Fruit fly (Drosophila melanogaster): ENCODE measurements around the gene kra.

Gene kra

DNA sequence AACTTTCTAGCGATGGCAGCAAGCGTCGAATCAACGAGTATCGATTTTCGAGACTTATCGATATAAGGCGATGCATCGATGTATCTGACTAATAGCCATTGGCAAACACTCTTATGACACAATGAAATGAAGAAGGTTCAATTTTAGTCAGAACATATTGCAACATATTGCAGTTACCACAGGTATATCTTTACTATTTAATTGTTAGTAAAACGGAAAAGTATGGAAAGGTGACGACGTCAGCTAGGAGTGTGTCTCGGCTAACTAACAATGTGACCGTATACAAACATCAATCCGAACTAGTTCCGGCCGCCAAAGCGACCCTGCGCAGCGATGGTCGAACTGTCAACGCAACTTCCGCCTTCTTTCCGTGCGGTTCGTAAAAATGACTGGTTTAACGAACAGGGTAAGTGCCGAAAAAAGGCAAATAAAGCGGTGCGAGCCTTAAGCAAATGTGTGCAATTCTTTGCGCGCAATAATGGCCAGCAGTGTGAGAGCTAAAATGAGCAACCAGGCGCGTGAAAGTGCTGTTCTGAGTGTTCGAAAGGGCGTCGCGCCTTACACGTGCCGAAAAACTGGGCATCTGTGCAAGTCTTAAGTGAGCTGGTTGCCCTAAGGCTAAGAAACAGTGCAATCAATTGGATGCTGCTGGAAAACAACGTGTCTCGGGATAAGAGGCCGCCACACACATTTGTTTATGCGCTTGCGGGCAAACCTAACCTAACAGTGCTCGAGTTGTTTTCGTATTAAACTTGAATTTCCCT, 23.4 kb upstream of the kra start, which contains the start of the genes Dph4, Spec2 and RpL13A:
Gene Dph4, minus strand, starts transcription at position 11 of the 764 bp plus-strand sequence.
Gene Spec2, minus strand, starts transcription at position 11 of the 764 bp plus-strand sequence.
Gene RpL13A, plus strand, starts transcription at position 360 of the 764 bp plus-strand sequence.
- TF ChIP-seq CG7101 (tag; optimal IDR thresholded peaks at IDR 0.05): peak; percentile 96
- peak; percentile 92 for TF ChIP-seq bab1 (GFP tag; optimal IDR thresholded peaks at IDR 0.05)
- peak; percentile 85 for TF ChIP-seq Clk (GFP tag; optimal IDR thresholded peaks at IDR 0.05)
- peak; percentile 95 for TF ChIP-seq Mnt (GFP tag; optimal IDR thresholded peaks at IDR 0.05)
- TF ChIP-seq Hr96 (GFP tag; optimal IDR thresholded peaks at IDR 0.05): no peak
- peak; percentile 98 for TF ChIP-seq CG11617 (GFP tag; optimal IDR thresholded peaks at IDR 0.05)
- no peak for TF ChIP-seq kay (GFP tag; ENCODE audit: borderline replicate concordance)
- peak; percentile 97 for TF ChIP-seq CG1620 (GFP tag; optimal IDR thresholded peaks at IDR 0.05)
- TF ChIP-seq pad (GFP tag; optimal IDR thresholded peaks at IDR 0.05): peak; percentile 85
- TF ChIP-seq tj (GFP tag; optimal IDR thresholded peaks at IDR 0.05): peak; percentile 88
- peak; percentile 73 for TF ChIP-seq CG14711 (tag; optimal IDR thresholded peaks at IDR 0.05)
- peak; percentile 94 for TF ChIP-seq ovo (GFP tag; optimal IDR thresholded peaks at IDR 0.05)
- TF ChIP-seq CG12768 (GFP tag; optimal IDR thresholded peaks at IDR 0.05): peak; percentile 95
- TF ChIP-seq Crg-1 (GFP tag; optimal IDR thresholded peaks at IDR 0.05): peak; percentile 98
- TF ChIP-seq CG5204 (GFP tag; optimal IDR thresholded peaks at IDR 0.05): no peak
- TF ChIP-seq CG7045 (GFP tag; optimal IDR thresholded peaks at IDR 0.05): peak; percentile 94
- no peak for TF ChIP-seq toe (GFP tag; optimal IDR thresholded peaks at IDR 0.05)
- TF ChIP-seq cnc (optimal IDR thresholded peaks at IDR 0.05): no peak
- TF ChIP-seq CG33017 (tag; optimal IDR thresholded peaks at IDR 0.05): peak; percentile 90
- TF ChIP-seq cic (GFP tag; optimal IDR thresholded peaks at IDR 0.05): peak; percentile 72

DNA sequence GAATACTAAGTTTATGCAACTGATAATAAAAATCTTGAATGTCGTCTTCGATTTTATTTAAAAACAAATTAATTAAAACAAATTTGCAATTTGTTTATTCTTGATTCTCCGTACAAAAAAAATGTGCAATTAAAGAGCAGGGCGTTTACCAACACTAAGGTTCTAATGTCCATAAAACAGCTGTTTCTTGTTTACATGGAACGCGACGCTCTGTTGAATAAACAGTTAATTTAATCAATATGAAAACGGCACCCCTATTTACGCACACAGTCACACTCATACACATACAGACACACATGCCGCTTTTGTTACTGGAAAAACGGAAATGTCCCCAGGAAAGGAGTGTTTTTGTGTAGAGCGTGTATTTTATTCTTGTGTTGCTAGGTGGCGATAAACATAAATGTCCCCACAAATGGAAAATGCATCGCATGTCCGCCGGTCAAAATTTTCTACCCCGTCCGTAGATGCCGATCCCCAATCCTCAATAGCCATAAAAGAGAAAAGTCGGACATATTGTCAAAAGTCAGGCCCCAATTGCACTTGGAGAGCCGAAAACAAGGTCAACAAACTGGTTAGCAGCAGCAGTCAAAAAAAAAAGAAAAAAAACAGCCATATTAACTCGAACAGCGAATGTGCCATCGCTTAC, 22.2 kb upstream of the kra start:
- TF ChIP-seq CG1620 (GFP tag; optimal IDR thresholded peaks at IDR 0.05): peak; percentile 95
- peak; percentile 91 for TF ChIP-seq CG7101 (tag; optimal IDR thresholded peaks at IDR 0.05)
- peak; percentile 87 for TF ChIP-seq Hr96 (GFP tag; optimal IDR thresholded peaks at IDR 0.05)
- TF ChIP-seq CG33017 (tag; optimal IDR thresholded peaks at IDR 0.05): peak; percentile 81
- TF ChIP-seq CG5204 (GFP tag; optimal IDR thresholded peaks at IDR 0.05): peak; percentile 83
- TF ChIP-seq toe (GFP tag; optimal IDR thresholded peaks at IDR 0.05): peak; percentile 93
- TF ChIP-seq ovo (GFP tag; optimal IDR thresholded peaks at IDR 0.05): peak; percentile 99
- TF ChIP-seq kay (GFP tag; ENCODE audit: borderline replicate concordance): no peak
- TF ChIP-seq CG12768 (GFP tag; optimal IDR thresholded peaks at IDR 0.05): peak; percentile 96
- no peak for TF ChIP-seq cnc (optimal IDR thresholded peaks at IDR 0.05)
- TF ChIP-seq bab1 (GFP tag; optimal IDR thresholded peaks at IDR 0.05): peak; percentile 68
- TF ChIP-seq Mnt (GFP tag; optimal IDR thresholded peaks at IDR 0.05): peak; percentile 93
- peak; percentile 96 for TF ChIP-seq pad (GFP tag; optimal IDR thresholded peaks at IDR 0.05)
- TF ChIP-seq Clk (GFP tag; optimal IDR thresholded peaks at IDR 0.05): peak; percentile 85
- TF ChIP-seq CG11617 (GFP tag; optimal IDR thresholded peaks at IDR 0.05): peak; percentile 87
- TF ChIP-seq tj (GFP tag; optimal IDR thresholded peaks at IDR 0.05): peak; percentile 41
- TF ChIP-seq Crg-1 (GFP tag; optimal IDR thresholded peaks at IDR 0.05): peak; percentile 98
- peak; percentile 79 for TF ChIP-seq CG14711 (tag; optimal IDR thresholded peaks at IDR 0.05)
- peak; percentile 91 for TF ChIP-seq CG7045 (GFP tag; optimal IDR thresholded peaks at IDR 0.05)
- peak; percentile 96 for TF ChIP-seq cic (GFP tag; optimal IDR thresholded peaks at IDR 0.05)

DNA sequence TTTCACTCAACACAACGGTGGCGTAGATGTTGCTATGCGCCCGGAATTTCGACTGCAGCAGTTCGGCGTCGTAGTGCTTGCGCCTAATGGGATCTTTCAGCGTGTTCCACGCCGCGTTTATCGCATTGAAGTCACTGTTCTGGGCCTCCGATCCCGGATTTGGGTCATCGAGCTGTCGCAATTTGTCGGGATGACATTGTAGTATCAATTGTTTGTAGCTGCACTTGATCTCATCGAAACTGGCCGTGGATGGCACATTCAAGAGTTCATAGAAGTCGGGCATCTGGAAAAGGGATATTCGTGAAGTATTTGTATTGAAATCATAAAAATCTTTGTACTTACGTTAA, 21.4 kb upstream of the kra start:
- TF ChIP-seq kay (GFP tag; ENCODE audit: borderline replicate concordance) (no peak), cnc (optimal IDR thresholded peaks at IDR 0.05) (no peak), pad (GFP tag; optimal IDR thresholded peaks at IDR 0.05) (no peak), CG1620 (GFP tag; optimal IDR thresholded peaks at IDR 0.05) (no peak)

DNA sequence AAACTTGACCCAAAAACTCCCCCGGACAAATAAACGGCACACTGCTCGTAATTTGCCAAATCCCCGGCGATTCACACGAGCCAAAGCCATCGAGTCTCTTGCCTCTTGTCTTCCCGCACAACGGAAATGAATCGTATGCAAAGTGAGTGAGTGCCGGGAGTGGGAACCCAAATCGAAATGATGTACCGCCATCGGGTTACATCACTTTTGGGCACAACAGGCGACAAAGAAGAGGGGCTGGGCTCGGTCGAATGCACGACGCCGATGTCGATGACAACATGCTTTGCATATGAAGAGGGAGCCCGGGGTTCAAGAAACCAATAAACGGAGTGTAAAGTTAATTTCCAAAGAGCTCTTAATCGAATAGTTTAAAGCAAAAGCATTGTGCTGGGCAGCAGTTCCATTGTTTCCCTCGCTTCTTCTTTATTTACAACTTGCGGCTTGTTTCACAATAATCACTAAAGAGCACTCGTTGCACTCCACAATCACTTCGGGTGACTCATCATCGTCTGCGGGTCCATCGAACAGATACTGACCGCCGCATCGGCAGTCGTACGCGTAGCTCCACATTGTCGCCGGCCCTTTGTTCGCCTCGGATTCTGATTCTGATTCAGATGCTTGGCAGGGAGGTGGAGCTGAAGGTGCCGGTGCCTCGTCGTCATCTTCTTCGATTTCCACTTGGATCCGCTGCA, 20.9 kb upstream of the kra start:
- TF ChIP-seq ovo (GFP tag; optimal IDR thresholded peaks at IDR 0.05): no peak

DNA sequence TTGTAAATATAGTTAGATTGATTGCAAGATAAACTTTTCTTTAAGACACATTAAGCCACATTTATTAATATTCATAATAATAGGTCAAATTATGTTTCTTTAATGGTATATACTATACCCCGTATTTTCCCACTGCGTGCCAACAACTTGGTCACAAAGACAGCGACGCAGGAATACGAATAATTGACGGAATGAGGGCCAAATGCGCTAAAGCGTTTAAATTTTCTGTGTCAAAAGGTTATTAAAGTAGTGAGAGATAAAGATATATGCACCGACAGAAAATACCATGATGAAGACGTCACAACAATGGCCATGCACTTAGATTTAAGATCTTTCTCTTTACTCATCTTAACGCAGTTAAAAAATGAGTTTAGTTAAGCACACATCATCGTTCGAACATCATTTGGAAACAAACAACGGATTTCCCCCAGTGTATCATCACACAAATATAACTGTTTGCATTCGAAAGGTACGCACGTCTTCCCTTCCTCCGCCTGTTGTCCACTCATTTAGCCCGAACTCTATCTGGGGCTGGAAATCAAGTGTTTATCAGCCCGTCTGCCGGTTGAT, 19.5 kb upstream of the kra start:
- TF ChIP-seq bab1 (GFP tag; optimal IDR thresholded peaks at IDR 0.05) (no peak), CG11617 (GFP tag; optimal IDR thresholded peaks at IDR 0.05) (peak; percentile 5)

DNA sequence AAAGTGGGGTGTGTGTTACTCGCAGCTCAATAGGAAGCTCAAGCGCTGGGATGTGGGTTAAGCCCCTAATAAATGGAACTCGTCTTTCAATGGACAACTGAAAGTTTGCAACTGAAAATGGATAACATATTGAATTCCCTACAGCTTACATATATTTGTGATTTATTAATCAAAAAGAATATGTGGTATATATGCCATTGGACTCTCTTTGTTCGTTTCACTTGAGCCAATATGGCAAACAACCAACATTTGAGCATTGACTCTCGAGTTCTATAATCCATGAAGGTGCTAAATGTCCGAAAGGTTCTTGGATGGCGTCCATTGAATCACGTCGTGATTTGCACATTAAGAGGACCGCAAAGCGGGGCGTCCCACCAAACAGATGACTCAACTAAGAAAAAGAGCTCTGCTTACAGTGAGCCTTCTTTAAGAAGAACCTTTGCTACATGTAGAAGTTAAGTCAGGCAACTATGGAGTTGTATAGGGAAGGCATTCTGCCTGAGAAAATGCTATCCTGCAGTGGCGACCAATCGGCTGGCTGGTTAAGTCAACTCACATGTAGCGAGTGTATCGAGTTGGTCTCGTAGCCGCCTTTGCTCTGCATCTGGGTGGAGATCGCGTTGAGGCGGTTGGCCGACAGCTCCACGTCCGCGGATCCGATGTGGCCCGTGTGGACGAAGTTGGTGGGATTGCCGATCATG, 17.1 kb upstream of the kra start:
- TF ChIP-seq pad (GFP tag; optimal IDR thresholded peaks at IDR 0.05): no peak
- TF ChIP-seq Crg-1 (GFP tag; optimal IDR thresholded peaks at IDR 0.05): no peak
